Fruit fly (Drosophila melanogaster): ENCODE measurements around the gene CG42331.

CG42331 gene

DNA sequence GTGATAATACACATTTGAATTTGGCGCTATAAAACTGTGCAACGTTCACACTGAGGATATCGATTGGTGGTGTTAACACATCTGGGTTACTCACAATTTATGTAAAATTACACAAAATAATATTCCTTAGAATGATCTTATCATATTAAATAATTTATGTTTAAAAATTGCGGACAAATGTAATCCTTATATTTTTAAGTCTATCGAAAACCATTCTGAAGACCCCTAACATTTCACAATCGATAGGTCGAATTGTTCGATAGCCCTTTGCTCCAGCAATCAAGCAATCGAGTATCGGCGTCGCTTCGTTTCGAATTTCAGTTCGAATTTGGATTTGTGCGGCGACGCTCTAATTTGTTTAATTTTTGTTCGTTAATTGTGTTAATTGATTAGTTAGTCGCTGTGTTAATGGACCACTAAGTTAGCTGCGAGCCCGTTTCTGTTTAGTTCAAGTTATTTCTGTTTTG is 18.4 kb upstream of the CG42331 start, which contains the start of gene asp (continued):
- TF ChIP-seq run (tag; optimal IDR thresholded peaks at IDR 0.05) (no peak), CG34224 (GFP tag; IDR thresholded peaks at IDR 0.05; ENCODE audit: partially characterized antibody) (peak; percentile 86), jumu (GFP tag; optimal IDR thresholded peaks at IDR 0.05) (no peak), ind (GFP tag; optimal IDR thresholded peaks at IDR 0.05) (peak; percentile 5), ssp (GFP tag; IDR thresholded peaks at IDR 0.05) (peak; percentile 80), CG7987 (GFP tag; optimal IDR thresholded peaks at IDR 0.05) (no peak), lilli (GFP tag; optimal IDR thresholded peaks at IDR 0.05) (no peak), CG3407 (GFP tag; optimal IDR thresholded peaks at IDR 0.05) (no peak), so (GFP tag; IDR thresholded peaks at IDR 0.05) (no peak), CG10462 (GFP tag; optimal IDR thresholded peaks at IDR 0.05) (no peak), CG31441 (GFP tag; IDR thresholded peaks at IDR 0.05) (no peak), sc (optimal IDR thresholded peaks at IDR 0.05) (no peak), sc (GFP tag; optimal IDR thresholded peaks at IDR 0.05) (no peak), Lpt (GFP tag; optimal IDR thresholded peaks at IDR 0.05) (no peak), Elba2 (GFP tag; optimal IDR thresholded peaks at IDR 0.05) (no peak), CG17328 (GFP tag; IDR thresholded peaks at IDR 0.05) (no peak), CG31388 (GFP tag; optimal IDR thresholded peaks at IDR 0.05) (no peak), Ssrp (tag; optimal IDR thresholded peaks at IDR 0.05) (no peak), az2 (GFP tag; optimal IDR thresholded peaks at IDR 0.05) (peak; percentile 30), Antp (GFP tag; optimal IDR thresholded peaks at IDR 0.05) (no peak), caup (GFP tag; optimal IDR thresholded peaks at IDR 0.05; ENCODE audit: severe bottlenecking) (no peak), en (GFP tag; optimal IDR thresholded peaks at IDR 0.05) (no peak), gcm2 (GFP tag; optimal IDR thresholded peaks at IDR 0.05) (no peak), tx (GFP tag; optimal IDR thresholded peaks at IDR 0.05) (no peak), HmgD (GFP tag; optimal IDR thresholded peaks at IDR 0.05) (no peak), eve (GFP tag; optimal IDR thresholded peaks at IDR 0.05) (no peak), CG4360 (GFP tag; IDR thresholded peaks at IDR 0.05) (no peak), CG3163 (GFP tag; optimal IDR thresholded peaks at IDR 0.05) (no peak), CG2199 (GFP tag; IDR thresholded peaks at IDR 0.05) (no peak), bbx (GFP tag; IDR thresholded peaks at IDR 0.05; ENCODE audit: partially characterized antibody) (peak; percentile 71), Hr51 (GFP tag; optimal IDR thresholded peaks at IDR 0.05) (no peak), CG1024 (GFP tag; IDR thresholded peaks at IDR 0.05) (0 out of 2 replicates have a peak, but pooled peaks have one; percentile 14), CG8765 (GFP tag; IDR thresholded peaks at IDR 0.05) (no peak), CG14441 (GFP tag; IDR thresholded peaks at IDR 0.05) (no peak), peb (GFP tag; IDR thresholded peaks at IDR 0.05) (no peak), psq (GFP tag; optimal IDR thresholded peaks at IDR 0.05) (no peak), gem (tag; optimal IDR thresholded peaks at IDR 0.05) (no peak), CG4404 (GFP tag; IDR thresholded peaks at IDR 0.05) (no peak), sr (GFP tag; IDR thresholded peaks at IDR 0.05) (no peak), hth (optimal IDR thresholded peaks at IDR 0.05) (no peak), NK7.1 (GFP tag; optimal IDR thresholded peaks at IDR 0.05) (no peak), CG6683 (GFP tag; optimal IDR thresholded peaks at IDR 0.05) (no peak), btn (GFP tag; optimal IDR thresholded peaks at IDR 0.05) (no peak), Bgb (GFP tag; IDR thresholded peaks at IDR 0.05; ENCODE audit: partially characterized antibody) (peak; percentile 80), tin (GFP tag; optimal IDR thresholded peaks at IDR 0.05) (peak; percentile 47), CG8944 (GFP tag; optimal IDR thresholded peaks at IDR 0.05) (no peak), C15 (GFP tag; IDR thresholded peaks at IDR 0.05) (no peak), CG4854 (GFP tag; optimal IDR thresholded peaks at IDR 0.05) (no peak), sens (GFP tag) (peak; percentile 91), CG11398 (GFP tag; optimal IDR thresholded peaks at IDR 0.05) (no peak), chinmo (GFP tag; IDR thresholded peaks at IDR 0.05; ENCODE audit: partially characterized antibody) (peak; percentile 12; the same call in 1 of the 4 replicates), Nf-YB (GFP tag; optimal IDR thresholded peaks at IDR 0.05) (no peak), nau (GFP tag; optimal IDR thresholded peaks at IDR 0.05) (no peak)
